Fruit fly (Drosophila melanogaster) whole organism, embryonic: ENCODE data around the gene CG15141.

Source experiments
- Adf1 ChIP-seq: fragments of 200-800 bp; sonication (Bioruptor generic); IDR thresholded peaks from 2 replicates; pipeline ENCODE4 v1.3.6; 2022; ENCODE audit warnings: missing biosample characterization, missing genetic modification characterization
- Awh ChIP-seq: fragments of 200-800 bp; sonication (Bioruptor generic); IDR thresholded peaks from 2 replicates; pipeline ENCODE4, ENCODE4 v1.3.6; 2022; ENCODE audit warnings: missing biosample characterization, missing genetic modification characterization
- CG10321 ChIP-seq: fragments of 200-800 bp; sonication (Bioruptor generic); IDR thresholded peaks from 2 replicates; pipeline ENCODE4 v1.3.6; 2022; ENCODE audit warnings: missing biosample characterization, missing genetic modification characterization
- CG10565 ChIP-seq: fragments of 200-800 bp; sonication (Bioruptor generic); optimal IDR thresholded peaks from 3 replicates; lab custom pipeline; 2016; ENCODE audit warnings: missing biosample characterization, mild to moderate bottlenecking, missing genetic modification characterization
- CG11695 ChIP-seq: fragments of 200-800 bp; sonication (Bioruptor generic); IDR thresholded peaks from 3 replicates; pipeline ENCODE4 v1.3.6; 2022; ENCODE audit warnings: missing biosample characterization, missing genetic modification characterization
- CG12071 ChIP-seq: fragments of 200-800 bp; sonication (Bioruptor generic); optimal IDR thresholded peaks from 3 replicates; lab custom pipeline; 2018; ENCODE audit warnings: missing biosample characterization, mild to moderate bottlenecking, missing genetic modification characterization
- CG12236 ChIP-seq: fragments of 200-800 bp; sonication (Bioruptor generic); optimal IDR thresholded peaks from 2 replicates; lab custom pipeline; 2016; ENCODE audit warnings: missing biosample characterization, missing genetic modification characterization
- CG12659 ChIP-seq: fragments of 200-800 bp; sonication (Bioruptor generic); optimal IDR thresholded peaks from 3 replicates; lab custom pipeline; 2017; ENCODE audit warnings: mild to moderate bottlenecking, missing biosample characterization, missing genetic modification reagents, missing genetic modification characterization
- CG13424 ChIP-seq: fragments of 200-800 bp; sonication (Bioruptor generic); optimal IDR thresholded peaks from 2 replicates; lab custom pipeline; 2019; ENCODE audit warnings: missing biosample characterization, mild to moderate bottlenecking, missing genetic modification characterization, moderate library complexity
- CG14667 ChIP-seq: fragments of 200-800 bp; sonication (Bioruptor generic); IDR thresholded peaks from 2 replicates; pipeline ENCODE4 v1.3.6; 2022; ENCODE audit warnings: missing biosample characterization, missing genetic modification characterization
- CG1529 ChIP-seq: fragments of 200-800 bp; sonication (Bioruptor generic); optimal IDR thresholded peaks from 3 replicates; lab custom pipeline; 2018; ENCODE audit warnings: missing biosample characterization, missing genetic modification characterization
- CG15601 ChIP-seq: fragments of 200-800 bp; sonication (Bioruptor generic); optimal IDR thresholded peaks from 3 replicates; lab custom pipeline; 2019; ENCODE audit warnings: missing biosample characterization, mild to moderate bottlenecking, missing genetic modification characterization, moderate library complexity
- CG1647 ChIP-seq: fragments of 200-800 bp; sonication (Bioruptor generic); optimal IDR thresholded peaks from 3 replicates; lab custom pipeline; 2016; ENCODE audit warnings: missing biosample characterization, missing genetic modification characterization
- CG17186 ChIP-seq: fragments of 200-800 bp; sonication (Bioruptor generic); optimal IDR thresholded peaks from 3 replicates; lab custom pipeline; 2017; ENCODE audit warnings: missing biosample characterization, missing genetic modification reagents, missing genetic modification characterization
- CG17612 ChIP-seq: fragments of 200-800 bp; sonication (Bioruptor generic); IDR thresholded peaks from 2 replicates; pipeline ENCODE4 v1.3.6; 2022; ENCODE audit warnings: missing biosample characterization, missing genetic modification characterization
- CG2202 ChIP-seq: fragments of 200-800 bp; sonication (Bioruptor generic); optimal IDR thresholded peaks from 2 replicates; lab custom pipeline; 2018; ENCODE audit warnings: missing biosample characterization, mild to moderate bottlenecking, missing genetic modification characterization
- CG31441 ChIP-seq: fragments of 200-800 bp; sonication (Bioruptor generic); IDR thresholded peaks from 2 replicates; pipeline ENCODE4 v1.3.6; 2022; ENCODE audit warnings: missing biosample characterization, missing genetic modification characterization
- CG7839 ChIP-seq: fragments of 200-800 bp; sonication (Bioruptor generic); optimal IDR thresholded peaks from 3 replicates; lab custom pipeline; 2018; ENCODE audit warnings: missing biosample characterization, mild to moderate bottlenecking, missing genetic modification characterization, moderate library complexity
- CG8388 ChIP-seq: fragments of 200-800 bp; sonication (Bioruptor generic); optimal IDR thresholded peaks from 2 replicates; lab custom pipeline; 2019; ENCODE audit warnings: missing biosample characterization, mild to moderate bottlenecking, missing genetic modification characterization, moderate library complexity
- E2f1 ChIP-seq: fragments of 200-800 bp; sonication (Bioruptor generic); IDR thresholded peaks from 2 replicates; pipeline ENCODE4 v1.3.6; 2022; ENCODE audit warnings: missing biosample characterization, missing genetic modification characterization
- Hr3 ChIP-seq: fragments of 200-800 bp; sonication (Bioruptor generic); optimal IDR thresholded peaks from 3 replicates; lab custom pipeline; 2016; ENCODE audit warnings: missing biosample characterization, missing genetic modification characterization
- Hr39 ChIP-seq: fragments of >200 bp; optimal IDR thresholded peaks from 2 replicates; lab custom pipeline; 2017
- Hr51 ChIP-seq, 2 experiments: fragments of 200-800 bp; sonication (Bioruptor generic); optimal IDR thresholded peaks; 2 replicates in 1 of 2; 3 replicates in 1 of 2; lab custom pipeline; 2016 to 2018; ENCODE audit warnings: missing biosample characterization in 2 of 2, missing genetic modification characterization in 2 of 2, mild to moderate bottlenecking in 1 of 2, moderate library complexity in 1 of 2
- NfI ChIP-seq: fragments of 200-800 bp; sonication (Bioruptor generic); optimal IDR thresholded peaks from 3 replicates; lab custom pipeline; 2018; ENCODE audit warnings: missing biosample characterization, mild to moderate bottlenecking, missing genetic modification characterization, moderate library complexity
- Sin3A ChIP-seq: fragments of >200 bp; optimal IDR thresholded peaks from 2 replicates; lab custom pipeline; 2018
- Stat92E ChIP-seq, 3 experiments: fragments of >200 bp in 2 of 3; fragments of 200-800 bp in 1 of 3; sonication (Bioruptor generic) in 1 of 3; optimal IDR thresholded peaks; 2 replicates each; lab custom pipeline; 2017 to 2019; ENCODE audit warnings: missing biosample characterization in 3 of 3, missing genetic modification characterization in 3 of 3, mild to moderate bottlenecking in 1 of 3, moderate library complexity in 1 of 3
- Usf ChIP-seq: fragments of 200-800 bp; sonication (Bioruptor generic); optimal IDR thresholded peaks from 2 replicates; lab custom pipeline; 2017; ENCODE audit warnings: missing genotype, missing biosample characterization, missing genetic modification characterization
- ap ChIP-seq: fragments of 200-800 bp; sonication (Bioruptor generic); IDR thresholded peaks from 2 replicates; pipeline ENCODE4 v1.3.6; 2022; ENCODE audit warnings: missing biosample characterization, missing genetic modification characterization
- bowl ChIP-seq: fragments of 200-800 bp; sonication (Bioruptor generic); IDR thresholded peaks from 2 replicates; pipeline ENCODE4 v1.3.6; 2022; ENCODE audit warnings: missing biosample characterization, missing genetic modification characterization
- br ChIP-seq: fragments of >200 bp; optimal IDR thresholded peaks from 2 replicates; lab custom pipeline; 2017
- caup ChIP-seq: fragments of 200-800 bp; sonication (Bioruptor generic); optimal IDR thresholded peaks from 3 replicates; lab custom pipeline; 2017; ENCODE audit warnings: missing biosample characterization, mild to moderate bottlenecking, missing genetic modification characterization, moderate library complexity; ENCODE audit not compliant: severe bottlenecking
- chm ChIP-seq: fragments of 200-800 bp; sonication (Bioruptor generic); IDR thresholded peaks from 2 replicates; pipeline ENCODE4 v1.3.6; 2022; ENCODE audit warnings: missing biosample characterization, missing genetic modification characterization
- crp ChIP-seq, 2 experiments: fragments of 200-800 bp; sonication (Bioruptor generic); optimal IDR thresholded peaks; 2 replicates in 1 of 2; 3 replicates in 1 of 2; lab custom pipeline; 2017; ENCODE audit warnings: missing biosample characterization in 2 of 2, missing genetic modification characterization in 2 of 2, mild to moderate bottlenecking in 1 of 2, moderate library complexity in 1 of 2
- danr ChIP-seq: fragments of 200-800 bp; sonication (Bioruptor generic); IDR thresholded peaks from 2 replicates; pipeline ENCODE4 v1.3.6; 2022; ENCODE audit warnings: missing biosample characterization, missing genetic modification characterization
- ems ChIP-seq: fragments of 200-800 bp; sonication (Bioruptor generic); optimal IDR thresholded peaks from 3 replicates; lab custom pipeline; 2016; ENCODE audit warnings: missing biosample characterization, missing genetic modification characterization
- ewg ChIP-seq: fragments of 200-800 bp; sonication (Bioruptor generic); optimal IDR thresholded peaks from 3 replicates; lab custom pipeline; 2017; ENCODE audit warnings: mild to moderate bottlenecking, missing biosample characterization, missing genetic modification reagents, missing genetic modification characterization
- exex ChIP-seq: fragments of 200-800 bp; sonication (Bioruptor generic); optimal IDR thresholded peaks from 4 replicates; lab custom pipeline; 2018; ENCODE audit warnings: missing biosample characterization, mild to moderate bottlenecking, missing genetic modification characterization, moderate library complexity
- fd102C ChIP-seq: fragments of 200-800 bp; sonication (Bioruptor generic); optimal IDR thresholded peaks from 2 replicates; lab custom pipeline; 2018; ENCODE audit warnings: missing biosample characterization, mild to moderate bottlenecking, missing genetic modification characterization, moderate library complexity
- fru ChIP-seq: fragments of >200 bp; optimal IDR thresholded peaks from 2 replicates; lab custom pipeline; 2017
- gfzf ChIP-seq: fragments of 200-800 bp; sonication (Bioruptor generic); optimal IDR thresholded peaks from 2 replicates; lab custom pipeline; 2016; ENCODE audit warnings: missing biosample characterization, mild to moderate bottlenecking, missing genetic modification characterization, moderate library complexity
- hb ChIP-seq: fragments of 200-800 bp; sonication (Bioruptor generic); IDR thresholded peaks from 3 replicates; pipeline ENCODE4 v1.3.6; 2022; ENCODE audit warnings: missing biosample characterization, missing genetic modification characterization; ENCODE audit not compliant: partially characterized antibody
- kni ChIP-seq: fragments of 200-800 bp; sonication (Bioruptor generic); optimal IDR thresholded peaks from 3 replicates; lab custom pipeline; 2017; ENCODE audit warnings: mild to moderate bottlenecking, missing biosample characterization, missing genetic modification reagents, missing genetic modification characterization
- lola ChIP-seq, 3 experiments: fragments of >200 bp in 2 of 3; fragments of 200-800 bp in 1 of 3; sonication (Bioruptor generic) in 1 of 3; optimal IDR thresholded peaks; 2 replicates each; lab custom pipeline; 2017 to 2019; ENCODE audit warnings: missing biosample characterization in 3 of 3, missing genetic modification characterization in 3 of 3, mild to moderate bottlenecking in 1 of 3, moderate library complexity in 1 of 3
- nerfin-1 ChIP-seq: fragments of 200-800 bp; sonication (Bioruptor generic); optimal IDR thresholded peaks from 3 replicates; lab custom pipeline; 2019; ENCODE audit warnings: missing biosample characterization, mild to moderate bottlenecking, missing genetic modification characterization, moderate library complexity
- odd ChIP-seq: fragments of 200-800 bp; sonication (Bioruptor generic); optimal IDR thresholded peaks from 2 replicates; lab custom pipeline; 2017; ENCODE audit warnings: missing biosample characterization, mild to moderate bottlenecking, missing genetic modification characterization
- pho ChIP-seq: fragments of 200-800 bp; sonication (Bioruptor generic); optimal IDR thresholded peaks from 2 replicates; lab custom pipeline; 2016; ENCODE audit warnings: missing biosample characterization, missing genetic modification characterization
- repo ChIP-seq: fragments of 200-800 bp; sonication (Bioruptor generic); optimal IDR thresholded peaks from 2 replicates; lab custom pipeline; 2016; ENCODE audit warnings: missing biosample characterization, missing genetic modification characterization
- sna ChIP-seq: fragments of 200-800 bp; sonication (Bioruptor generic); IDR thresholded peaks from 2 replicates; pipeline ENCODE4 v1.3.6; 2022; ENCODE audit warnings: missing biosample characterization, missing genetic modification characterization; ENCODE audit not compliant: partially characterized antibody
- tll ChIP-seq, 2 experiments: fragments of 200-800 bp in 1 of 2; fragments of >200 bp in 1 of 2; sonication (Bioruptor generic) in 1 of 2; optimal IDR thresholded peaks; 2 replicates each; lab custom pipeline; 2017 to 2019; ENCODE audit warnings: missing biosample characterization in 2 of 2, missing genetic modification characterization in 2 of 2, mild to moderate bottlenecking in 1 of 2, moderate library complexity in 1 of 2
- wdn ChIP-seq: fragments of 200-800 bp; sonication (Bioruptor generic); IDR thresholded peaks from 2 replicates; pipeline ENCODE4 v1.3.6; 2022; ENCODE audit warnings: missing biosample characterization, missing genetic modification characterization

Gene CG15141

DNA sequence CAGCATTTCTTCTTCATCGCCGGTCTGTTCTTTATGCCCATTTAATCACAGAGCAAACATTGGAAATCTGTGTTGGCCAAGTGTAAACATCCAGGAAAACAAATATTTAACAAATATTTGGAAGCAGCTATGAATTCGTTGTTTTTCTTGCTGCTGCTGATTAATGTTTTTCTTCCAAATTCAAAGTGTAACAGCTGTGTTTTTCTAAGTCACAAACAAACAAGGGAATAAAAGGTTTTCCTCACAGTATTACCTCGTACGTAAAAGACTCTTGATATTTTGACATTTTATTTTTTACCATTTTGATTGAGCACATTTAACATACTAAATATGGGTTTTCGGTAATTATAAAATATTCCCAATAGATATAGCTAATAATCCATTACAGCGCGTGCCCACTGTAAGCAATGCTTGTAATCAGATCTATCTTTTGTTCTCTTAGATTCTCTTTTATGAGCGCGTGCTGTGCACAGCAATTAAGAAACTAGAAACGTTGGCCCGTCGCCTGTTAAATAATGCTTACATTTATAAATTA lies 31.6 kb upstream of the CG15141 start (continued):
- TF ChIP-seq bowl (GFP tag; lab: Robert Waterston, UW) (peak; percentile 94), CG10565 (GFP tag; lab: Kevin White, UChicago) (peak; percentile 94), Hr3 (GFP tag; lab: Kevin White, UChicago) (peak; percentile 94), CG1647 (GFP tag; lab: Kevin White, UChicago) (peak; percentile 97), E2f1 (GFP tag; lab: Robert Waterston, UW) (peak; percentile 92), odd (peak; percentile 93), kni (GFP tag; lab: Kevin White, UChicago) (peak; percentile 98), CG17612 (GFP tag; lab: Robert Waterston, UW) (peak; percentile 72), ewg (GFP tag; lab: Kevin White, UChicago) (peak; percentile 78), tll (GFP tag; optimal IDR thresholded peaks at IDR 0.05; lab: Kevin White, UChicago) (peak in 1 of 2 experiments; percentile 98), fd102C (peak; percentile 97), CG17186 (GFP tag; lab: Kevin White, UChicago) (peak; percentile 95), chm (GFP tag; lab: Robert Waterston, UW) (peak; percentile 96; the same call in 1 of the 2 replicates), crp (GFP tag; optimal IDR thresholded peaks at IDR 0.05; lab: Kevin White, UChicago) (peak; percentile 28 to 65), Stat92E (GFP tag; optimal IDR thresholded peaks at IDR 0.05; lab: Kevin White, UChicago) (peak in 1 of 3 experiments; percentile 88), caup (GFP tag; lab: Kevin White, UChicago) (peak; percentile 99), exex (peak; percentile 84), br (lab: Kevin White, UChicago) (no peak), sna (GFP tag; lab: Robert Waterston, UW) (no peak), nerfin-1 (tag; lab: Kevin White, UChicago) (peak; percentile 97), NfI (GFP tag; lab: Kevin White, UChicago) (peak; percentile 94), Hr51 (GFP tag; optimal IDR thresholded peaks at IDR 0.05; lab: Kevin White, UChicago) (peak; percentile 93 to 96), CG10321 (GFP tag; lab: Robert Waterston, UW) (peak; percentile 73), CG8388 (GFP tag; lab: Kevin White, UChicago) (peak; percentile 92), CG31441 (GFP tag; lab: Robert Waterston, UW) (peak; percentile 96), CG12659 (GFP tag; lab: Kevin White, UChicago) (peak; percentile 95), CG12236 (GFP tag; lab: Kevin White, UChicago) (peak; percentile 91), Hr39 (lab: Kevin White, UChicago) (no peak), CG7839 (tag; lab: Kevin White, UChicago) (peak; percentile 96), Sin3A (lab: Kevin White, UChicago) (no peak), Adf1 (GFP tag; lab: Robert Waterston, UW) (peak; percentile 78), fru (lab: Kevin White, UChicago) (no peak), CG14667 (GFP tag; lab: Robert Waterston, UW) (peak; percentile 90), Usf (GFP tag; lab: Kevin White, UChicago) (peak; percentile 85), CG1529 (GFP tag; lab: Kevin White, UChicago) (peak; percentile 91), Awh (GFP tag; lab: Robert Waterston, UW) (peak; percentile 98), repo (peak; percentile 98), lola (GFP tag; optimal IDR thresholded peaks at IDR 0.05; lab: Kevin White, UChicago) (peak in 1 of 3 experiments; percentile 93), hb (no peak), CG15601 (tag; lab: Kevin White, UChicago) (peak; percentile 98), gfzf (GFP tag; lab: Kevin White, UChicago) (peak; percentile 37), ap (GFP tag; lab: Robert Waterston, UW) (peak; percentile 89), CG11695 (peak; percentile 94), pho (GFP tag; lab: Kevin White, UChicago) (peak; percentile 94), CG13424 (tag; lab: Kevin White, UChicago) (peak; percentile 96), ems (GFP tag; lab: Kevin White, UChicago) (peak; percentile 96), CG12071 (GFP tag; lab: Kevin White, UChicago) (peak; percentile 98), wdn (peak; percentile 95), CG2202 (tag; lab: Kevin White, UChicago) (peak; percentile 92), danr (GFP tag; lab: Robert Waterston, UW) (peak; percentile 88)
